Fruit fly (Drosophila melanogaster) whole organism, adult: ENCODE data around the gene mRpS24.
A peak's percentile ranks its signal among the peaks of the same experiment; 100 is the strongest.

Experiments
- CG11617 ChIP-seq: fragments of 200-800 bp; sonication (Bioruptor generic); optimal IDR thresholded peaks from 2 replicates; lab custom pipeline; 2017; ENCODE audit warnings: mild to moderate bottlenecking, missing biosample characterization, missing genetic modification reagents, missing genetic modification characterization
- CG12768 ChIP-seq: fragments of 200-800 bp; sonication (Bioruptor generic); optimal IDR thresholded peaks from 2 replicates; lab custom pipeline; 2017; ENCODE audit warnings: missing biosample characterization, missing genetic modification characterization, mild to moderate bottlenecking, moderate library complexity, missing genetic modification reagents
- CG14711 ChIP-seq: fragments of 200-800 bp; sonication (Bioruptor generic); optimal IDR thresholded peaks from 2 replicates; lab custom pipeline; 2018; ENCODE audit warnings: missing biosample characterization, mild to moderate bottlenecking, missing genetic modification characterization, moderate library complexity
- CG1620 ChIP-seq: fragments of 200-800 bp; sonication (Bioruptor generic); optimal IDR thresholded peaks from 2 replicates; lab custom pipeline; 2016; ENCODE audit warnings: missing biosample characterization, missing genetic modification characterization
- CG33017 ChIP-seq: fragments of 200-800 bp; sonication (Bioruptor generic); optimal IDR thresholded peaks from 2 replicates; lab custom pipeline; 2018; ENCODE audit warnings: missing biosample characterization, mild to moderate bottlenecking, missing genetic modification characterization, moderate library complexity
- CG5204 ChIP-seq: fragments of 200-800 bp; sonication (Bioruptor generic); optimal IDR thresholded peaks from 2 replicates; lab custom pipeline; 2016; ENCODE audit warnings: missing biosample characterization, missing genetic modification characterization
- CG7045 ChIP-seq: fragments of 200-800 bp; sonication (Bioruptor generic); optimal IDR thresholded peaks from 2 replicates; lab custom pipeline; 2017; ENCODE audit warnings: missing biosample characterization, mild to moderate bottlenecking, missing genetic modification characterization
- CG7101 ChIP-seq: fragments of 200-800 bp; sonication (Bioruptor generic); optimal IDR thresholded peaks from 2 replicates; lab custom pipeline; 2018; ENCODE audit warnings: missing biosample characterization, mild to moderate bottlenecking, missing genetic modification characterization, moderate library complexity
- Clk ChIP-seq: fragments of 200-800 bp; sonication (Bioruptor generic); optimal IDR thresholded peaks from 2 replicates; lab custom pipeline; 2017; ENCODE audit warnings: missing biosample characterization, missing genetic modification characterization
- Crg-1 ChIP-seq: fragments of 200-800 bp; sonication (Bioruptor generic); optimal IDR thresholded peaks from 2 replicates; lab custom pipeline; 2016; ENCODE audit warnings: missing biosample characterization, missing genetic modification characterization
- Hr96 ChIP-seq: fragments of 200-800 bp; sonication (Bioruptor generic); optimal IDR thresholded peaks from 2 replicates; lab custom pipeline; 2016; ENCODE audit warnings: missing biosample characterization, missing genetic modification characterization
- Mnt ChIP-seq: fragments of 200-800 bp; sonication (Bioruptor generic); optimal IDR thresholded peaks from 2 replicates; lab custom pipeline; 2016; ENCODE audit warnings: missing biosample characterization, mild to moderate bottlenecking, missing genetic modification characterization
- bab1 ChIP-seq: fragments of 200-800 bp; sonication (Bioruptor generic); optimal IDR thresholded peaks from 3 replicates; lab custom pipeline; 2019; ENCODE audit warnings: missing biosample characterization, mild to moderate bottlenecking, missing genetic modification characterization, moderate library complexity
- cic ChIP-seq: fragments of 200-800 bp; sonication (Bioruptor generic); optimal IDR thresholded peaks from 2 replicates; lab custom pipeline; 2017; ENCODE audit warnings: missing biosample characterization, mild to moderate bottlenecking, missing genetic modification characterization, moderate library complexity
- cnc ChIP-seq, 2 experiments: fragments of >200 bp; optimal IDR thresholded peaks; 2 replicates each; lab custom pipeline; 2017
- kay ChIP-seq: fragments of 200-800 bp; sonication (Bioruptor generic); peaks from one replicate; lab custom pipeline; 2016; ENCODE audit warnings: missing biosample characterization, missing genetic modification characterization, borderline replicate concordance
- ovo ChIP-seq: fragments of 200-800 bp; sonication (Bioruptor generic); optimal IDR thresholded peaks from 2 replicates; lab custom pipeline; 2016; ENCODE audit warnings: missing biosample characterization, missing genetic modification characterization
- pad ChIP-seq: fragments of 200-800 bp; sonication (Bioruptor generic); optimal IDR thresholded peaks from 3 replicates; lab custom pipeline; 2017; ENCODE audit warnings: missing biosample characterization, missing genetic modification characterization, mild to moderate bottlenecking, moderate library complexity, missing genetic modification reagents
- tj ChIP-seq: fragments of 200-800 bp; sonication (Bioruptor generic); optimal IDR thresholded peaks from 3 replicates; lab custom pipeline; 2017; ENCODE audit warnings: missing biosample characterization, mild to moderate bottlenecking, missing genetic modification characterization, moderate library complexity
- toe ChIP-seq: fragments of 200-800 bp; sonication (Bioruptor generic); optimal IDR thresholded peaks from 2 replicates; lab custom pipeline; 2016; ENCODE audit warnings: missing biosample characterization, missing genetic modification characterization

mRpS24 gene

DNA sequence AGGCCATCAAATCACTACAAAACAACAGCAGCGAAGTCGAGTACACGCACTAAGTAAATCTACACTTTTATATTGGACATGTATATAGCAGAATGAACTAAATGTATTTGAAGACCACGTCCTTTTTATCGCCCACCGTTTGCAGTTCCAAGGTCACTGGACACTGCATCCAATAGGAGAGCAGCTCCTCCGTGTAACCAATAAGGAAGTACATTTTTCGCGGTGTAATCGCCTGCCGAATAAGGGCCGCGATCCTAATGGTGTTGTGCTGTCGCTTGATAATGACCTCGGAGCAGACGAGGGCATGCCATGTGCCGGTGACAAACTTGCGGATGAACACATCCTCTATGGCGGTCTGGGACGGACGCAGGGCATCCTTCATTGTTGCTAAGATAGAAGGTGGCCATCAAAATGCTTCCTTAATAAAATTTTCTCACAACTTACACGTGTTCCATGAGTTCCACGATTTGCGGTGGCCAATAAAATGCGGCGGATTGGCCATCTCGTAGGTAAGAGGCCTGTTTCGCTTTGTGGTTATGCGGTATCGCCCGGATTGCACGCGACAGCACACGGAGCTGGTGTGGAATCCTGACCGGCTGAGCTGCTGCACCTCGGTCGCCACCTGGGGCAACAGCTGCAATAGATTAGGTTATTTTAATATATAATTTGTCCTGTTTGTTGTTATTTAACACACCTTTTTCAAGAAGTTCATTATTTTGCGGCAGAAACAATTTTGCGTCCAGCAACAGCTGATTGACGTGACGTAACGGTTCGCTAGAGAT is at the start of gene mRpS24:
Gene mRpS24, minus strand, starts transcription at position 772 of the 782 bp plus-strand sequence.
- TF ChIP-seq Mnt, result peak; percentile 36
- TF ChIP-seq Clk, result no peak

DNA sequence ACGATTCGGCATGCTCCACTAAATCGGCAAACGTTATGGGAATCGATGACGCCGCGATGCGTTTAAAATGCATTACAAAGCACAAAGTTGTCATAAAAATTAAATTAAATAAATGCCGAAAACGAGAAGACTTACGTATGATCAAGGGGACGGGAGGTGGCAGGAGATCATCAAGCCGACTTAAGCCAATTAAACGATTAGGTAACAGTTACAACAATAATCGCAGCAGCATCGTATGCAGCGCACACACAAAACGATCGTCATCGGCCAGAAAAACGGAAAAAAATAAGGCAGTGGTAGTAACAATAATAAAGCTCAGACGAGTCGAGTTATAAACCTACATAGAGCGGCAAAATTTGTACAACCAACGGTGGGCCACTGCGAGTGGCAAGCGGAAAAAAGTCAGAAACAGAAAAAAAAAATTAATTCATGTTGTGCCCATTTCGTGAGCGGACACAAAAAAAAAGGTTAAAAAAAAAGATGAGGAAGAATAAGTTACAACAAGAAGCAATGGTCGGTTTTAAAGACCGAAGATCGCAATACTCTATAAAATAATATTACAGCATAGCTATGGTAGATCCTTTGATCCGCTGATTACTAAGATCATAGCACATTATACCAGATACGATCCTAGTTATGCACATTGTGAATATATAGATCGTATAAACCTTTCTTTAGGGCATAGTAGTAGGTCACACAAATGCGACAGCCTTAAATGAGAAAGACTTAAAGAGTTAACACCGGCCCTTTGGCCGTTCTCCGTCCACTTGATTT is 43.2 kb upstream of the mRpS24 start:
- TF ChIP-seq tj (GFP tag; lab: Kevin White, UChicago), result peak; percentile 76
- TF ChIP-seq Mnt, result no peak

DNA sequence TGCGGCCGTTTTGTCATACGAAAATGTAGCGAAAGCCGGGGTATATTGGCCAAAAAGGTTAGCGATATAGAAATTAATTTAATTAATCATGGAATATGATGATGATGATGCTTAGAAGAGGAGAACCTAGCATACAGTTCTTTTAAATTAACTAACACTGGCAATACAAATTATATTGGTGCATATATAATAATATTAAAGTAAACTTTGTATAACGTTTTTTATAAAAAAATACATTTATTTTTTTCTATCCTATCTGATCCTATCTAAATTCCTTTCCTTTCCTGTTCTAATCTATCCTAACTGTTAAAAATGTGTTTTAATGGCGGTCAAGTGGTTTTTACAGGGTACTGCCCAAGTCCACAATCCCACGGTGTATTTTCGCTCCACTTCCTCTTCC is 42.6 kb upstream of the mRpS24 start:
- TF ChIP-seq kay (GFP tag; lab: Kevin White, UChicago) (no peak), cnc (optimal IDR thresholded peaks at IDR 0.05; lab: Kevin White, UChicago) (no peak), CG12768 (GFP tag; lab: Kevin White, UChicago) (no peak)

DNA sequence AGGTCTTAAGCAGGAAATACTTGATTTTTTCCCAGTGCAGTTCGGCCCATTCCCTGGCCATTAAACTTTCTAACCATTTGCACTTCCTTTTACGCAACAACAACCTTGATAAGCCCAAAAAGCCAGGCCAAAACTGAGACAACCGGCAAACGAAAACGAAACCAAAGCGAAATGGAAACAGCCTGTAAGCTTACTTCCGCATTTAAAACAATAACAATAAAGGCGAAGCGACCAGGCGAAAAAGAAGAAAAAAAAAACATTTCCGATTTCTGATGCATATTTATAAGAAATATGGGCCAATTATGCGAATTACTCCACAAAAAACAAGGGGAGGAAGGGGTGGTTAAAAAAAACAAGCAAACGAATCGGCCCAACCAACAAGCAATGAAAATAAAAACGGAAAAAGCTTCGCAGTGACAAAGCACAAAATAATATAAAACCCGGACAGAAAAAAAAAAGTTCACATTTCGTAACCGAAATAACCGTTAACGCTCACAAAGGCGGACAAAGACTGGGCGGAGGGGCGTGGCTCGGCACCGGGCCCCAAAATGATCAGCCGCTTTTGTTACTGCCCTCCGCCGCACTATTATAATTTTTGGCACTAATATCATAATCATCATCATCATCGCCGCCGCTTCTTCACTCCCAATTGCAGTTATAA is 42.0 kb upstream of the mRpS24 start:
- TF ChIP-seq cnc (optimal IDR thresholded peaks at IDR 0.05; lab: Kevin White, UChicago) (peak in 1 of 2 experiments; percentile 13), tj (GFP tag; lab: Kevin White, UChicago) (peak; percentile 7), kay (GFP tag; lab: Kevin White, UChicago) (no peak), Hr96 (GFP tag; lab: Kevin White, UChicago) (no peak), ovo (GFP tag; lab: Kevin White, UChicago) (no peak)

DNA sequence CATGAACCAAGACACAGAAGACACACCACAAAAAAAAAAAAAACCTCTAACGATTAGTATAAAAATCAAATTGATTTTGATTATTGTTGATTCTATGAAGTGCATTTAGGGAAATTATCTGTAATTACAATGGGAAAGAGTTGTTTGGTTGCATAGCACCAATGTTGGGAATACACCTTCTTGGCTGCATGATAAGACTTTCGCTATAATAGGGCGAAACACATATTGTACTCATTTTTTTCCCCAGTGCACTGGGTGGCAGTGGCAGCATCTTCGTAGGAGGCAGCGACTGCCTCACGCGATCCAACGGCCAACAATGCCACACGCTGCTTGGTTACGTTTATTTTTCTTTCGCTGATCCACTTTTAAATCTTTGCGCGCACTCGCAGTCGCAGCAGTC is 40.7 kb upstream of the mRpS24 start:
- no peak for TF ChIP-seq CG5204 (GFP tag; lab: Kevin White, UChicago)
- TF ChIP-seq cic, result no peak
- TF ChIP-seq cnc (optimal IDR thresholded peaks at IDR 0.05; lab: Kevin White, UChicago), result no peak
- no peak for TF ChIP-seq ovo (GFP tag; lab: Kevin White, UChicago)
- TF ChIP-seq bab1 (GFP tag; lab: Kevin White, UChicago), result no peak
- no peak for TF ChIP-seq tj (GFP tag; lab: Kevin White, UChicago)
- TF ChIP-seq CG14711 (tag; lab: Kevin White, UChicago), result no peak
- TF ChIP-seq CG11617 (GFP tag; lab: Kevin White, UChicago), result no peak
- TF ChIP-seq CG1620 (GFP tag; lab: Kevin White, UChicago), result no peak

DNA sequence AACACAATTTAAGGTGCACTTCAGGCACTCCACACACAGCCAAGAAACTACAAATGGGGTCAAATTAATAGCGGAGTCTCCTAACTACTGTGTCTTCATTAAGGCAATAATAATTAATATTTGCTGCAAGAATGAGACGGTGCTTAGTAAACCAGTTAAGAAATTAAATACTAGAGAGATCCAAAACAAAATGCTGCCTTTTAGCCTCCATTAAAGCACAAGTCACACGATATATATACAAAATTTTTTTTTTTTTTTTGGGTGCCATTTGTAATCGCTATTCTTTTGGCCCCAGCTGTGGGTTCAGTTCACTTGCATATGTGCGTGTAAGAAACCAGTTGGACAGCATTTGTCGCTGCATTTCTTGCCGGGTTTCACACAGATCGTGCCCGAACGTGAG is 40.1 kb upstream of the mRpS24 start:
- TF ChIP-seq Mnt (no peak), CG7101 (no peak), Clk (no peak), CG1620 (GFP tag; lab: Kevin White, UChicago) (no peak), pad (no peak), CG5204 (GFP tag; lab: Kevin White, UChicago) (no peak), ovo (GFP tag; lab: Kevin White, UChicago) (no peak)

DNA sequence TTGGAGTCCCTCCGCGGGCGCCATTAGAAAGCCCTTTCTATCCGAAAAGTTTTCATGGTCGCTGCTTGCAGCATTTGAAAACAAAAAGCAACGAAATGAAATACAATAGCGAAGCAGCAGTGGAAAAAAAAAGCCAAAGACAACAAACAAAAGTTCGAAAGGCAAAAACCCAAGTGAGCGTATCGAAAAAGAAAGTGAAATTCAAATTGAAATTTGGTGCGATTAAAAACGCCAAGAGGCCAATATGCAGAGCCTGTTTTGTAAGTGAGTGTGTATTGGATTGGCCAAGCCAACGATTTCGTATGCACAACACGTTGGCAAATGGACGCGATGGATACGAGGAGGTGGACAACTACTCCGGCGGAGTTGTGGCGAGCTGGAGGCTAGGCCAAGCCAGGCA is 39.4 kb upstream of the mRpS24 start:
- TF ChIP-seq CG1620 (GFP tag; lab: Kevin White, UChicago), result no peak
- no peak for TF ChIP-seq CG33017 (tag; lab: Kevin White, UChicago)
- no peak for TF ChIP-seq cic
- no peak for TF ChIP-seq pad
- no peak for TF ChIP-seq bab1 (GFP tag; lab: Kevin White, UChicago)
- no peak for TF ChIP-seq toe (GFP tag; lab: Kevin White, UChicago)
- no peak for TF ChIP-seq Crg-1
- TF ChIP-seq CG14711 (tag; lab: Kevin White, UChicago), result no peak
- no peak for TF ChIP-seq Hr96 (GFP tag; lab: Kevin White, UChicago)
- TF ChIP-seq CG5204 (GFP tag; lab: Kevin White, UChicago), result no peak
- TF ChIP-seq tj (GFP tag; lab: Kevin White, UChicago), result no peak
- TF ChIP-seq CG7101, result no peak
- TF ChIP-seq cnc (optimal IDR thresholded peaks at IDR 0.05; lab: Kevin White, UChicago), result no peak
- TF ChIP-seq Clk, result no peak

DNA sequence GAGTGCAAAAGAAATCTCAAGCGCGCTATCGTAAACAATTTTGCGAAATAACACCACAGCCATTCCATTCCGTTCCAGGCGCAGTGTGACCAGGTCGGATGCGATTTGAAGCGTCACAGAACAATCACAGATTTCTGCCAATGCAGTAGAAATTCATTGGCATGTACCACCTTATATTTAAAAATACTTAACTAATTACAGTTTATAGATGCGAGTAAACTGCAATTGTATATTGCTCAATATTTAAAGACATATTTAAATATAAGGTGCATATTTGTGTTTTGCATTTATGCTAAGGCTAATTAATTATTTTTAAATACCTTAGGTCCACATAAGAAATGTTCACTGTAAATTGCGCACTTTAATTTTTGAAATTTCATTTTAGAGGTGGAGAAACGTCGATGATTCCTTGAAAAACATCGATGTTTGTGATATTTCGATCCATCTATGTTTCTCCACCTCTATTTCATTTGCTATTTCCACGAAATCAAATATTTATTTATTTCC is 30.1 kb upstream of the mRpS24 start, which contains the start of the genes SMC6 and CG6204:
Gene SMC6, minus strand, starts transcription at position 51 of the 507 bp plus-strand sequence.
Gene CG6204, plus strand, starts transcription at position 460 of the 507 bp plus-strand sequence.
- TF ChIP-seq Mnt (peak; percentile 65), Crg-1 (peak; percentile 85), CG33017 (tag; lab: Kevin White, UChicago) (peak; percentile 94), tj (GFP tag; lab: Kevin White, UChicago) (peak; percentile 81), CG1620 (GFP tag; lab: Kevin White, UChicago) (peak; percentile 85), pad (peak; percentile 76), CG5204 (GFP tag; lab: Kevin White, UChicago) (peak; percentile 92), ovo (GFP tag; lab: Kevin White, UChicago) (peak; percentile 86), CG12768 (GFP tag; lab: Kevin White, UChicago) (peak; percentile 90), CG7101 (peak; percentile 96), CG11617 (GFP tag; lab: Kevin White, UChicago) (peak; percentile 92), toe (GFP tag; lab: Kevin White, UChicago) (peak; percentile 95), bab1 (GFP tag; lab: Kevin White, UChicago) (peak; percentile 96), Hr96 (GFP tag; lab: Kevin White, UChicago) (peak; percentile 86), cic (peak; percentile 63), kay (GFP tag; lab: Kevin White, UChicago) (no peak), Clk (peak; percentile 77), cnc (optimal IDR thresholded peaks at IDR 0.05; lab: Kevin White, UChicago) (no peak), CG14711 (tag; lab: Kevin White, UChicago) (peak; percentile 92), CG7045 (GFP tag; lab: Kevin White, UChicago) (peak; percentile 93)
